Fruit fly (Drosophila melanogaster): ENCODE measurements around the gene spi.

The spi gene

DNA sequence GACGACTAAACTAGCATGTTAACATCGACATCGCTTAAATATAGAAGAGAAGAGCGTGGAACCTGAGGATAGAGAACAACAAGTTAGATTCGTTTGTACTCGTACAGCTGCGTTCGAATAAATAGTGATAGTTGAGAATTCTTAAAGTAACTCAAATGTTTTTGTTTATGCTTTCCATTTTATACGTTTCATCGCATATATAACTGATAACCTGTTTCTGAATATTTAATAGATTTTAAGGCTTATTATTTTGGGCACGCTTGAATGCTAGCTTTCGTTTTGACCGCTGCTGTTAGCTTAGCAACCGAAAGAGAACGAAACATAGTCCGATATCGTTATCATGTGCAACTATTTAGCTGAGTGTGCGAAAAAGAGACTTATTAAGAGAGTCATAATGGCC is 48.8 kb downstream of the spi start (continued):
- TF ChIP-seq Ravus (GFP tag; IDR thresholded peaks at IDR 0.05): peak; percentile 88
- peak; percentile 86 for TF ChIP-seq CG10274 (GFP tag; optimal IDR thresholded peaks at IDR 0.05)
- peak; percentile 93 for TF ChIP-seq zfh1 (GFP tag; IDR thresholded peaks at IDR 0.05)
- peak; percentile 98 for TF ChIP-seq CG14014 (GFP tag; IDR thresholded peaks at IDR 0.05)

DNA sequence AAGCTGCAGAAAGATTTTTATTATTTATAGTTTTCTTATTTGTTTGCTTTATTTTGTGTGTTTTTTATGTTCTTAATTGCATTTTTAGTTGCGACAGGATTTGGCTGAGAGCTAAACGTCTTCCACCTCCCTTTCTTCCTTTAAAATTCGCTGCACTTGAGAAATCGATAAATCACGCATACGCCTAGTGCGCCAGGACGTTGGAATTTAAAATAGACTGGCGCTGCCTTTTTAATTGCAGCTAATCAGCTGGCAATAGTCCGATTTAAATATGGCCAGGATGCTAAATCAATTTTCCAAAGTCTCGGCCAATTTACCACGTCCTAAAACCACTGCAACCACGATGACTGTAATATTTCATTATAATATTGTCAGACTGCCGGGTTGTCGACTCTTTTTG is 50.3 kb downstream of the spi start:
- TF ChIP-seq Med (GFP tag) (peak; percentile 27), hbn (GFP tag; IDR thresholded peaks at IDR 0.05; ENCODE audit: partially characterized antibody) (0 out of 2 replicates have a peak, but pooled peaks have one; percentile 13), pho (GFP tag; optimal IDR thresholded peaks at IDR 0.05) (no peak), CG7372 (GFP tag; IDR thresholded peaks at IDR 0.05) (peak; percentile 79), onecut (GFP tag; IDR thresholded peaks at IDR 0.05) (peak; percentile 97), sens (GFP tag) (peak; percentile 69)

DNA sequence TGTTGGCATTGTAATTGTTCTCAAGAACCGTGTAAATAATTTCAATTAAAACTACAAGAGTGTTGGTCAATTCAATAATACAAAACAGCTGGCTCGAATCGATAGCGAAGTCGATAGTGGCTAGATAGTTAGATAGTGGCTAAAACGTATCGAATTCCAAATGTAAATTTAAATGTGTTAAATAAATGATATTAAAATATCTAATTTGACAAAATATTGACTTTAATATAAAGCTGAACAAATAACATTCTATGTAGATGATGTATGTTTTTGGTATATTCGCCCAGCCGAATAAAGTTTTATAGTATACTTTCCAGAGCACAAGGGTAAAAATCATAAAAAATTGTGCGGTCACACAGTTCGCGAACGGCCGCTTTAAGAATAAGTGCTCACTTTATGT is 50.8 kb downstream of the spi start, which contains the start of the genes Dpm1 and CG10137:
TSS of gene Dpm1 (minus strand) at position 53 of the 400 bp plus-strand sequence.
TSS of gene CG10137 (plus strand) at position 371 of the 400 bp plus-strand sequence.
- TF ChIP-seq HHEX (GFP tag; optimal IDR thresholded peaks at IDR 0.05) (no peak), Ets65A (GFP tag) (peak; percentile 37), Lhr (GFP tag; optimal IDR thresholded peaks at IDR 0.05) (peak; percentile 70), sob (GFP tag; IDR thresholded peaks at IDR 0.05) (0 out of 2 replicates have a peak, but pooled peaks have one; percentile 29), CG1603 (tag; optimal IDR thresholded peaks at IDR 0.05) (peak; percentile 34), CG17612 (GFP tag; IDR thresholded peaks at IDR 0.05) (no peak), amos (GFP tag; IDR thresholded peaks at IDR 0.05; ENCODE audit: partially characterized antibody) (peak; percentile 70), Nf-YC (tag; optimal IDR thresholded peaks at IDR 0.05) (peak; percentile 7), Dref (GFP tag; IDR thresholded peaks at IDR 0.05) (peak; percentile 62), PHDP (tag; optimal IDR thresholded peaks at IDR 0.05) (peak; percentile 1), MBD-R2 (GFP tag; IDR thresholded peaks at IDR 0.05) (peak; percentile 82), CG14710 (tag; optimal IDR thresholded peaks at IDR 0.05) (peak; percentile 49), Gug (GFP tag; IDR thresholded peaks at IDR 0.05) (no peak), Xbp1 (GFP tag; optimal IDR thresholded peaks at IDR 0.05) (peak; percentile 3), CG34224 (GFP tag; IDR thresholded peaks at IDR 0.05; ENCODE audit: partially characterized antibody) (peak; percentile 75), Camta (GFP tag; optimal IDR thresholded peaks at IDR 0.05) (no peak), CG7839 (tag; optimal IDR thresholded peaks at IDR 0.05) (peak; percentile 8), sd (tag; optimal IDR thresholded peaks at IDR 0.05) (peak; percentile 11), CG4617 (GFP tag; optimal IDR thresholded peaks at IDR 0.05; ENCODE audit: borderline replicate concordance) (peak; percentile 56), grau (tag; optimal IDR thresholded peaks at IDR 0.05) (peak; percentile 3), YL-1 (GFP tag; optimal IDR thresholded peaks at IDR 0.05) (peak; percentile 35), eve (GFP tag; optimal IDR thresholded peaks at IDR 0.05) (no peak), gsb-n (tag; optimal IDR thresholded peaks at IDR 0.05) (peak; percentile 67), CG15269 (tag; optimal IDR thresholded peaks at IDR 0.05) (no peak), Hmr (GFP tag; optimal IDR thresholded peaks at IDR 0.05) (peak; percentile 42), dm (GFP tag; optimal IDR thresholded peaks at IDR 0.05) (no peak), BEAF-32 (GFP tag; optimal IDR thresholded peaks at IDR 0.05) (peak; percentile 82), dimm (GFP tag; IDR thresholded peaks at IDR 0.05) (no peak), Deaf1 (tag; optimal IDR thresholded peaks at IDR 0.05) (peak; percentile 10), Myb (GFP tag; optimal IDR thresholded peaks at IDR 0.05) (peak; percentile 65), stwl (tag; optimal IDR thresholded peaks at IDR 0.05) (peak; percentile 93), CG17186 (GFP tag; optimal IDR thresholded peaks at IDR 0.05) (peak; percentile 15), CG2712 (tag; optimal IDR thresholded peaks at IDR 0.05) (peak; percentile 23), Mad (GFP tag; optimal IDR thresholded peaks at IDR 0.05) (no peak), phol (tag; optimal IDR thresholded peaks at IDR 0.05) (peak; percentile 36), pzg (GFP tag; optimal IDR thresholded peaks at IDR 0.05) (peak; percentile 63), E2f2 (GFP tag; IDR thresholded peaks at IDR 0.05) (peak; percentile 62), bbx (GFP tag; IDR thresholded peaks at IDR 0.05; ENCODE audit: partially characterized antibody) (peak; percentile 69)
